Fruit fly (Drosophila melanogaster) whole organism, embryonic: ENCODE measurements around the gene mRpL19.

Source experiments
- Atf3 ChIP-seq: fragments of 200-800 bp; sonication (Bioruptor generic); optimal IDR thresholded peaks from 3 replicates; lab custom pipeline; 2016; ENCODE audit warnings: missing biosample characterization, missing genetic modification characterization
- CG11247 ChIP-seq: fragments of 200-800 bp; sonication (Bioruptor generic); IDR thresholded peaks from 2 replicates; pipeline ENCODE4 v1.3.6; 2022; ENCODE audit warnings: missing biosample characterization, missing genetic modification characterization
- CG12236 ChIP-seq: fragments of 200-800 bp; sonication (Bioruptor generic); optimal IDR thresholded peaks from 2 replicates; lab custom pipeline; 2016; ENCODE audit warnings: missing biosample characterization, missing genetic modification characterization
- CG12391 ChIP-seq: fragments of 200-800 bp; sonication (Bioruptor generic); optimal IDR thresholded peaks from 3 replicates; lab custom pipeline; 2018; ENCODE audit warnings: missing biosample characterization, mild to moderate bottlenecking, missing genetic modification characterization, moderate library complexity
- CG12744 ChIP-seq: fragments of 200-800 bp; sonication (Bioruptor generic); optimal IDR thresholded peaks from 2 replicates; lab custom pipeline; 2016; ENCODE audit warnings: missing biosample characterization, missing genetic modification characterization
- CG13624 ChIP-seq: fragments of 200-800 bp; sonication (Bioruptor generic); optimal IDR thresholded peaks from 2 replicates; lab custom pipeline; 2016; ENCODE audit warnings: missing biosample characterization, missing genetic modification characterization
- CG13894 ChIP-seq: fragments of 200-800 bp; sonication (Bioruptor generic); optimal IDR thresholded peaks from 3 replicates; lab custom pipeline; 2018; ENCODE audit warnings: missing biosample characterization, mild to moderate bottlenecking, missing genetic modification characterization, moderate library complexity
- CG14014 ChIP-seq: fragments of 200-800 bp; sonication (Bioruptor generic); IDR thresholded peaks from 2 replicates; pipeline ENCODE4 v1.3.6; 2022; ENCODE audit warnings: missing biosample characterization, missing genetic modification characterization
- CG15601 ChIP-seq: fragments of 200-800 bp; sonication (Bioruptor generic); optimal IDR thresholded peaks from 3 replicates; lab custom pipeline; 2019; ENCODE audit warnings: missing biosample characterization, mild to moderate bottlenecking, missing genetic modification characterization, moderate library complexity
- CG1647 ChIP-seq: fragments of 200-800 bp; sonication (Bioruptor generic); optimal IDR thresholded peaks from 3 replicates; lab custom pipeline; 2016; ENCODE audit warnings: missing biosample characterization, missing genetic modification characterization
- CG17359 ChIP-seq: fragments of 200-800 bp; sonication (Bioruptor generic); optimal IDR thresholded peaks from 3 replicates; lab custom pipeline; 2018; ENCODE audit warnings: missing biosample characterization, mild to moderate bottlenecking, missing genetic modification characterization, moderate library complexity
- CG18476 ChIP-seq: fragments of 200-800 bp; sonication (Bioruptor generic); optimal IDR thresholded peaks from 2 replicates; lab custom pipeline; 2016; ENCODE audit warnings: missing biosample characterization, mild to moderate bottlenecking, missing genetic modification characterization
- CG18764 ChIP-seq: fragments of 200-800 bp; sonication (Bioruptor generic); optimal IDR thresholded peaks from 3 replicates; lab custom pipeline; 2016; ENCODE audit warnings: missing biosample characterization, missing genetic modification characterization
- CG2712 ChIP-seq: fragments of 200-800 bp; optimal IDR thresholded peaks from 3 replicates; lab custom pipeline; 2019; ENCODE audit warnings: missing biosample characterization, mild to moderate bottlenecking, missing genetic modification characterization, moderate library complexity
- CG3407 ChIP-seq: fragments of 200-800 bp; sonication (Bioruptor generic); optimal IDR thresholded peaks from 2 replicates; lab custom pipeline; 2018; ENCODE audit warnings: missing biosample characterization, mild to moderate bottlenecking, missing genetic modification characterization
- CG3847 ChIP-seq: fragments of 200-800 bp; sonication (Bioruptor generic); IDR thresholded peaks from 2 replicates; pipeline ENCODE4 v1.3.6; 2022; ENCODE audit warnings: missing biosample characterization, missing genetic modification characterization
- CG4282 ChIP-seq: fragments of 200-800 bp; sonication (Bioruptor generic); optimal IDR thresholded peaks from 2 replicates; lab custom pipeline; 2016; ENCODE audit warnings: missing biosample characterization, missing genetic modification characterization
- CG43689 ChIP-seq: fragments of 200-800 bp; sonication (Bioruptor generic); IDR thresholded peaks from 2 replicates; pipeline ENCODE4 v1.3.6; 2022; ENCODE audit warnings: missing biosample characterization, missing genetic modification characterization
- CG4424 ChIP-seq: fragments of 200-800 bp; sonication (Bioruptor generic); optimal IDR thresholded peaks from 3 replicates; lab custom pipeline; 2016; ENCODE audit warnings: missing biosample characterization, missing genetic modification characterization
- CG6689 ChIP-seq: fragments of 200-800 bp; sonication (Bioruptor generic); IDR thresholded peaks from 2 replicates; pipeline ENCODE4 v1.3.6; 2022; ENCODE audit warnings: missing biosample characterization, missing genetic modification characterization
- CG7987 ChIP-seq: fragments of 200-800 bp; sonication (Bioruptor generic); optimal IDR thresholded peaks from 2 replicates; lab custom pipeline; 2018; ENCODE audit warnings: missing biosample characterization, mild to moderate bottlenecking, missing genetic modification characterization, moderate library complexity
- CG8388 ChIP-seq: fragments of 200-800 bp; sonication (Bioruptor generic); optimal IDR thresholded peaks from 2 replicates; lab custom pipeline; 2019; ENCODE audit warnings: missing biosample characterization, mild to moderate bottlenecking, missing genetic modification characterization, moderate library complexity
- CG8765 ChIP-seq: fragments of 200-800 bp; sonication (Bioruptor generic); IDR thresholded peaks from 2 replicates; pipeline ENCODE4 v1.3.6; 2022; ENCODE audit warnings: missing biosample characterization, missing genetic modification characterization
- CG9876 ChIP-seq: fragments of 200-800 bp; sonication (Bioruptor generic); optimal IDR thresholded peaks from 2 replicates; lab custom pipeline; 2016; ENCODE audit warnings: missing biosample characterization, missing genetic modification characterization
- CG9932 ChIP-seq: fragments of 200-800 bp; sonication (Bioruptor generic); IDR thresholded peaks from 2 replicates; pipeline ENCODE4 v1.3.6; 2022; ENCODE audit warnings: missing biosample characterization, missing genetic modification characterization
- Deaf1 ChIP-seq: fragments of 200-800 bp; optimal IDR thresholded peaks from 3 replicates; lab custom pipeline; 2019; ENCODE audit warnings: missing biosample characterization, mild to moderate bottlenecking, missing genetic modification characterization, moderate library complexity
- HHEX ChIP-seq: fragments of 200-800 bp; sonication (Bioruptor generic); optimal IDR thresholded peaks from 3 replicates; lab custom pipeline; 2017; ENCODE audit warnings: missing biosample characterization, mild to moderate bottlenecking, missing genetic modification characterization, missing genetic modification reagents
- Hmx ChIP-seq: fragments of 200-800 bp; sonication (Bioruptor generic); optimal IDR thresholded peaks from 2 replicates; lab custom pipeline; 2016; ENCODE audit warnings: missing biosample characterization, missing genetic modification characterization
- MESR4 ChIP-seq: fragments of 200-800 bp; sonication (Bioruptor generic); optimal IDR thresholded peaks from 2 replicates; lab custom pipeline; 2018; ENCODE audit warnings: missing biosample characterization, mild to moderate bottlenecking, missing genetic modification characterization, moderate library complexity
- NC2α ChIP-seq: fragments of 200-800 bp; sonication (Bioruptor generic); optimal IDR thresholded peaks from 2 replicates; lab custom pipeline; 2016; ENCODE audit warnings: missing biosample characterization, missing genetic modification characterization
- Nf-YB ChIP-seq: fragments of 200-800 bp; sonication (Bioruptor generic); optimal IDR thresholded peaks from 3 replicates; lab custom pipeline; 2019; ENCODE audit warnings: missing biosample characterization, mild to moderate bottlenecking, missing genetic modification characterization, moderate library complexity
- Ptx1 ChIP-seq: fragments of 200-800 bp; sonication (Bioruptor generic); IDR thresholded peaks from 2 replicates; pipeline ENCODE4 v1.3.6; 2022; ENCODE audit warnings: missing biosample characterization, missing genetic modification characterization
- Usf ChIP-seq: fragments of 200-800 bp; sonication (Bioruptor generic); optimal IDR thresholded peaks from 2 replicates; lab custom pipeline; 2017; ENCODE audit warnings: missing genotype, missing biosample characterization, missing genetic modification characterization
- Vsx1 ChIP-seq: fragments of 200-800 bp; sonication (Bioruptor generic); optimal IDR thresholded peaks from 2 replicates; lab custom pipeline; 2017; ENCODE audit warnings: missing biosample characterization, mild to moderate bottlenecking, missing genetic modification characterization, missing genetic modification reagents
- YL-1 ChIP-seq: fragments of 200-800 bp; sonication (Bioruptor generic); optimal IDR thresholded peaks from 3 replicates; lab custom pipeline; 2017; ENCODE audit warnings: missing biosample characterization, mild to moderate bottlenecking, missing genetic modification characterization
- amos ChIP-seq: fragments of 200-800 bp; sonication (Bioruptor generic); IDR thresholded peaks from 2 replicates; pipeline ENCODE4 v1.3.6; 2022; ENCODE audit warnings: missing biosample characterization, missing genetic modification characterization; ENCODE audit not compliant: partially characterized antibody
- bowl ChIP-seq: fragments of 200-800 bp; sonication (Bioruptor generic); IDR thresholded peaks from 2 replicates; pipeline ENCODE4 v1.3.6; 2022; ENCODE audit warnings: missing biosample characterization, missing genetic modification characterization
- btn ChIP-seq: fragments of 200-800 bp; sonication (Bioruptor generic); optimal IDR thresholded peaks from 2 replicates; lab custom pipeline; 2016; ENCODE audit warnings: missing biosample characterization, missing genetic modification characterization
- chif ChIP-seq, 2 experiments: fragments of 200-800 bp; sonication (Bioruptor generic); optimal IDR thresholded peaks; 3 replicates each; lab custom pipeline; 2016; ENCODE audit warnings: missing biosample characterization in 2 of 2, missing genetic modification characterization in 2 of 2
- chinmo ChIP-seq: fragments of 200-800 bp; sonication (Bioruptor generic); IDR thresholded peaks from 4 replicates; pipeline ENCODE4 v1.3.6; 2022; ENCODE audit warnings: missing biosample characterization, missing genetic modification characterization; ENCODE audit not compliant: partially characterized antibody
- corto ChIP-seq: fragments of 200-800 bp; sonication (Bioruptor generic); optimal IDR thresholded peaks from 2 replicates; lab custom pipeline; 2016; ENCODE audit warnings: missing biosample characterization, mild to moderate bottlenecking, missing genetic modification characterization, moderate library complexity
- da ChIP-seq: fragments of 200-800 bp; sonication (Bioruptor generic); optimal IDR thresholded peaks from 2 replicates; lab custom pipeline; 2016; ENCODE audit warnings: missing biosample characterization, missing genetic modification characterization
- gsb ChIP-seq: fragments of 200-800 bp; sonication (Bioruptor generic); IDR thresholded peaks from 2 replicates; pipeline ENCODE4 v1.3.6; 2022; ENCODE audit warnings: missing biosample characterization, missing genetic modification characterization
- hb ChIP-seq: fragments of 200-800 bp; sonication (Bioruptor generic); IDR thresholded peaks from 3 replicates; pipeline ENCODE4 v1.3.6; 2022; ENCODE audit warnings: missing biosample characterization, missing genetic modification characterization; ENCODE audit not compliant: partially characterized antibody
- mirr ChIP-seq: fragments of 200-800 bp; sonication (Bioruptor generic); optimal IDR thresholded peaks from 3 replicates; lab custom pipeline; 2018; ENCODE audit warnings: missing biosample characterization, mild to moderate bottlenecking, missing genetic modification characterization
- salm ChIP-seq: fragments of 200-800 bp; sonication (Bioruptor generic); optimal IDR thresholded peaks from 2 replicates; lab custom pipeline; 2018; ENCODE audit warnings: missing biosample characterization, mild to moderate bottlenecking, missing genetic modification characterization
- sob ChIP-seq: fragments of 200-800 bp; sonication (Bioruptor generic); IDR thresholded peaks from 2 replicates; pipeline ENCODE4 v1.3.6; 2022; ENCODE audit warnings: missing biosample characterization, missing genetic modification characterization
- sug ChIP-seq: fragments of 200-800 bp; optimal IDR thresholded peaks from 2 replicates; lab custom pipeline; 2019; ENCODE audit warnings: missing biosample characterization, mild to moderate bottlenecking, missing genetic modification characterization, moderate library complexity
- vvl ChIP-seq: fragments of 200-800 bp; sonication (Bioruptor generic); IDR thresholded peaks from 2 replicates; pipeline ENCODE4 v1.3.6; 2022; ENCODE audit warnings: missing biosample characterization, missing genetic modification characterization

Gene mRpL19

dm6 chr3R:8659200-8659897 lies 14.6 kb upstream of the mRpL19 start (continued):
- TF ChIP-seq sug (peak; percentile 59), CG13894 (tag; lab: Kevin White, UChicago) (peak; percentile 71), CG4424 (GFP tag; lab: Kevin White, UChicago) (peak; percentile 35), gsb (peak; percentile 40; the same call in 1 of the 2 replicates), CG18764 (GFP tag; lab: Kevin White, UChicago) (peak; percentile 26), CG3847 (GFP tag; lab: Robert Waterston, UW) (peak; percentile 50), CG9876 (GFP tag; lab: Kevin White, UChicago) (no peak), btn (GFP tag; lab: Kevin White, UChicago) (no peak), Nf-YB (GFP tag; lab: Kevin White, UChicago) (peak; percentile 7), bowl (GFP tag; lab: Robert Waterston, UW) (no peak), HHEX (peak; percentile 69), amos (GFP tag; lab: Robert Waterston, UW) (peak; percentile 21; the same call in 1 of the 2 replicates), CG43689 (GFP tag; lab: Robert Waterston, UW) (no peak), CG13624 (GFP tag; lab: Kevin White, UChicago) (peak; percentile 59), mirr (GFP tag; lab: Kevin White, UChicago) (peak; percentile 70), CG14014 (GFP tag; lab: Robert Waterston, UW) (peak; percentile 65; the same call in 1 of the 2 replicates), NC2α (GFP tag; lab: Kevin White, UChicago) (no peak), CG7987 (GFP tag; lab: Kevin White, UChicago) (peak; percentile 37), chif (GFP tag; optimal IDR thresholded peaks at IDR 0.05; lab: Kevin White, UChicago) (peak; percentile 20 to 42), CG8765 (GFP tag; lab: Robert Waterston, UW) (no peak), CG18476 (GFP tag; lab: Kevin White, UChicago) (peak; percentile 13), Ptx1 (GFP tag; lab: Robert Waterston, UW) (peak; percentile 58; the same call in 1 of the 2 replicates), Hmx (GFP tag; lab: Kevin White, UChicago) (no peak), CG6689 (GFP tag; lab: Robert Waterston, UW) (peak; percentile 69), MESR4 (peak; percentile 33), CG4282 (peak; percentile 37), CG12744 (GFP tag; lab: Kevin White, UChicago) (no peak), CG1647 (peak; percentile 45), CG9932 (peak; percentile 72), da (no peak), Usf (GFP tag; lab: Kevin White, UChicago) (peak; percentile 19), chinmo (GFP tag; lab: Robert Waterston, UW) (peak; percentile 21; the same call in 2 of the 4 replicates), sob (GFP tag; lab: Robert Waterston, UW) (peak; percentile 44), CG12391 (peak; percentile 60), CG3407 (GFP tag; lab: Kevin White, UChicago) (no peak), salm (tag; lab: Kevin White, UChicago) (no peak), hb (GFP tag; lab: Robert Waterston, UW) (no peak), Atf3 (GFP tag; lab: Kevin White, UChicago) (no peak), CG2712 (tag; lab: Kevin White, UChicago) (peak; percentile 51), Vsx1 (GFP tag; lab: Kevin White, UChicago) (peak; percentile 10), CG8388 (peak; percentile 31), YL-1 (GFP tag; lab: Kevin White, UChicago) (peak; percentile 70), CG15601 (peak; percentile 59), CG12236 (GFP tag; lab: Kevin White, UChicago) (no peak), corto (GFP tag; lab: Kevin White, UChicago) (no peak), CG11247 (GFP tag; lab: Robert Waterston, UW) (no peak), CG17359 (tag; lab: Kevin White, UChicago) (peak; percentile 52), Deaf1 (tag; lab: Kevin White, UChicago) (peak; percentile 76), vvl (GFP tag; lab: Robert Waterston, UW) (peak; percentile 73)
